Fruit fly (Drosophila melanogaster) whole organism, prepupa: ENCODE results near the gene CG31908.
A peak's percentile ranks its signal among the peaks of the same experiment; 100 is the strongest.

Experiments
- CG11902 ChIP-seq: fragments of 200-800 bp; sonication (Bioruptor generic); optimal IDR thresholded peaks from 3 replicates; lab custom pipeline; 2016; ENCODE audit warnings: missing biosample characterization, missing genetic modification characterization
- CG15336 ChIP-seq: fragments of 200-800 bp; sonication (Bioruptor generic); IDR thresholded peaks from 2 replicates; pipeline ENCODE4 v1.3.6; 2022; ENCODE audit warnings: missing biosample characterization, missing genetic modification characterization
- CG1621 ChIP-seq: fragments of 200-800 bp; sonication (Bioruptor generic); optimal IDR thresholded peaks from 3 replicates; lab custom pipeline; 2018; ENCODE audit warnings: missing biosample characterization, mild to moderate bottlenecking, missing genetic modification characterization
- CG6792 ChIP-seq: fragments of 200-800 bp; sonication (Bioruptor generic); optimal IDR thresholded peaks from 3 replicates; lab custom pipeline; 2016; ENCODE audit warnings: missing biosample characterization, missing genetic modification characterization
- CG6808 ChIP-seq: fragments of 200-800 bp; sonication (Bioruptor generic); optimal IDR thresholded peaks from 3 replicates; lab custom pipeline; 2017; ENCODE audit warnings: missing biosample characterization, missing genetic modification characterization, mild to moderate bottlenecking, moderate library complexity, missing genetic modification reagents
- CG8119 ChIP-seq: fragments of 200-800 bp; sonication (Bioruptor generic); IDR thresholded peaks from 3 replicates; pipeline ENCODE4 v1.3.6; 2022; ENCODE audit warnings: missing biosample characterization, missing genetic modification characterization
- CG9139 ChIP-seq: fragments of 200-800 bp; sonication (Bioruptor generic); optimal IDR thresholded peaks from 3 replicates; lab custom pipeline; 2017; ENCODE audit warnings: missing biosample characterization, mild to moderate bottlenecking, missing genetic modification characterization
- Eip75B ChIP-seq: fragments of 200-800 bp; sonication (Bioruptor generic); optimal IDR thresholded peaks from 3 replicates; lab custom pipeline; 2016; ENCODE audit warnings: missing biosample characterization, missing genetic modification characterization
- Lpt ChIP-seq: fragments of 200-800 bp; sonication (Bioruptor generic); optimal IDR thresholded peaks from 3 replicates; lab custom pipeline; 2016; ENCODE audit warnings: missing biosample characterization, missing genetic modification characterization
- Sox102F ChIP-seq: fragments of 200-800 bp; sonication (Bioruptor generic); optimal IDR thresholded peaks from 2 replicates; lab custom pipeline; 2016; ENCODE audit warnings: missing biosample characterization, mild to moderate bottlenecking, missing genetic modification characterization
- Sox14 ChIP-seq: fragments of 200-800 bp; sonication (Bioruptor generic); optimal IDR thresholded peaks from 3 replicates; lab custom pipeline; 2016; ENCODE audit warnings: missing biosample characterization, missing genetic modification characterization
- Sox15 ChIP-seq: fragments of 200-800 bp; sonication (Bioruptor generic); optimal IDR thresholded peaks from 3 replicates; lab custom pipeline; 2016; ENCODE audit warnings: missing biosample characterization, missing genetic modification characterization
- acj6 ChIP-seq: fragments of 200-800 bp; sonication (Bioruptor generic); optimal IDR thresholded peaks from 3 replicates; lab custom pipeline; 2016; ENCODE audit warnings: missing biosample characterization, missing genetic modification characterization
- dsx ChIP-seq: fragments of 200-800 bp; optimal IDR thresholded peaks from 3 replicates; lab custom pipeline; 2019; ENCODE audit warnings: missing biosample characterization, mild to moderate bottlenecking, missing genetic modification characterization, moderate library complexity; ENCODE audit not compliant: poor library complexity, severe bottlenecking
- eg ChIP-seq: fragments of 200-800 bp; sonication (Bioruptor generic); IDR thresholded peaks from 3 replicates; pipeline ENCODE4 v1.3.6; 2022; ENCODE audit warnings: missing biosample characterization, missing genetic modification characterization
- lz ChIP-seq: fragments of 200-800 bp; sonication (Bioruptor generic); optimal IDR thresholded peaks from 3 replicates; lab custom pipeline; 2016; ENCODE audit warnings: missing biosample characterization, missing genetic modification characterization
- net ChIP-seq: fragments of 200-800 bp; sonication (Bioruptor generic); optimal IDR thresholded peaks from 3 replicates; lab custom pipeline; 2016; ENCODE audit warnings: missing biosample characterization, missing genetic modification characterization
- svp ChIP-seq: fragments of 200-800 bp; sonication (Bioruptor generic); peaks from one replicate; lab custom pipeline; 2016; ENCODE audit warnings: missing biosample characterization, missing genetic modification characterization
- topi ChIP-seq: fragments of 200-800 bp; sonication (Bioruptor generic); optimal IDR thresholded peaks from 3 replicates; lab custom pipeline; 2016; ENCODE audit warnings: missing biosample characterization, missing genetic modification characterization

CG31908 gene

DNA sequence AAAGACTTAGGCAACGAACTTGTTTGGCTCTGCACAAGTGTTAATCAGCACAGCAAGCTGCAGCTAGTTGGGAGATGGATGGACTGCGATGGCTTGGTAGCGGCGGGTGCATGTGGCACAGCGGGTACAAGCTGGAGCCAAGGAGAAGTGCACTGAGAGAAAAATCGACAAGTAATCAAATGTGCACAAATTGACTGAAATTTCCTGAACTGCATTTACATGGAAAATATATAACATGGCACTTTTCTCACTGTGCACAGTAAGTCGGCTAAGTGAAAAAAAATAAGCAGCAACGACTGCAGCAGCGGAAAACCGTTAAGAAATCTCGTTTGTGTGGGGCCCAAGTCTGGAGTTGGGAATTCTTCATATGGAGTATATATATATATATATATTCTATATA is 36.1 kb downstream of the CG31908 start (continued):
- TF ChIP-seq CG6792 (peak; percentile 66), topi (peak; percentile 54), CG1621 (tag; lab: Kevin White, UChicago) (peak; percentile 66), CG11902 (peak; percentile 48), acj6 (peak; percentile 62), Lpt (peak; percentile 63), Sox15 (peak; percentile 20), svp (GFP tag; lab: Kevin White, UChicago) (peak; percentile 55), Sox102F (GFP tag; lab: Kevin White, UChicago) (no peak), eg (peak; percentile 83), dsx (GFP tag; lab: Kevin White, UChicago) (peak; percentile 64), Sox14 (GFP tag; lab: Kevin White, UChicago) (peak; percentile 67), CG9139 (GFP tag; lab: Kevin White, UChicago) (peak; percentile 45), CG6808 (GFP tag; lab: Kevin White, UChicago) (peak; percentile 65), Eip75B (GFP tag; lab: Kevin White, UChicago) (peak; percentile 82), lz (GFP tag; lab: Kevin White, UChicago) (no peak), CG15336 (peak; percentile 78), net (GFP tag; lab: Kevin White, UChicago) (peak; percentile 77), CG8119 (GFP tag; lab: Robert Waterston, UW) (peak; percentile 75)
